Fruit fly (Drosophila melanogaster): ENCODE results near the gene AP-1mu.

DNA sequence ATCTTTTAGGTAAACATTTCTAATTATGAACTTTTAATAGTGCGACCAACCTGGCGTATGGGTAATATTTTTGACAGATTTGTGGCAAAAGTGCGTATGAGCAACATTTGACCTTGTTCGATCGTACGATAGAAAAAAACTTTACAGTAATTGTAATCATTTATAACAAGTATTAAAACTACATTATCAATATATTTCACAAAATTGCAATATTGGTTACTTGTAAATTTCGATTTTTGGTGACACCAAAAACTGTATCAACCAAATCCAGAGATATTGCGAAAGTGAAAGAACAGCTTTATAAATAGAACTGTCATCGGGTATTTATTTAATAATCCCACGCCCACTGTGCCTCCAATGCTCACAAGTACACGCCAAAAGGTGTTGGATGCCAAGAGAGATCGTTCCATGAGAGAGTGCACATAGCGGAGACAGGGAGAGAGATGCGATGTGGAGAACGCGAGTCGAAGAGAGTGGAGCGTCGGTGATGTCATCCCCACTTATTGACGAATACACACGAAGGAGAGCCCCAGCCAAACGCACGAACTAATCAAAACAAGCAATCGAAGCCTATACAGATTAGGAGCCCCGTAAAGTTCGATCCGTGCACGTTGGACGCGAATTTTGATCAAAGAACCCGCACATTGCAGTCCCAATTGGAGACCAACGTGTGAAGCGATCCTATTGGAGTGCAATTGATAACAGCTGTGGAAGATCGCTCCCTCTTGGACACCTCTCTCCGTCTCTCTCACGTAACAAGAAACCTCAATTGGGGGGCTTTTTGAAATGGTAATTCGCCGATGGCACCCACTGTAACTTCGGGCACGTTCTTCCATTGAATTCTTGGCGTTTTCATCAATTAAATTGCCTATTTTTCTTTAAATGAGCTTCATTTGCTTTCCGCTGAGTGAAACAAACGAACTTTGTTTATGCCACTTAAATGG lies 25.9 kb downstream of the AP-1mu start:
- peak; percentile 89 to 97 for TF ChIP-seq dl (GFP tag; optimal IDR thresholded peaks at IDR 0.05; ENCODE audit: insufficient read depth in 1 of 2, partially characterized antibody in 2 of 2)
- peak; percentile 96 for TF ChIP-seq HLH106 (tag; optimal IDR thresholded peaks at IDR 0.05)
- TF ChIP-seq N (GFP tag; optimal IDR thresholded peaks at IDR 0.05), result no peak
- no peak for TF ChIP-seq lola (GFP tag; optimal IDR thresholded peaks at IDR 0.05)
- no peak for TF ChIP-seq Myc (optimal IDR thresholded peaks at IDR 0.05)
- peak; percentile 98 for TF ChIP-seq fru (GFP tag; optimal IDR thresholded peaks at IDR 0.05)
- peak; percentile 98 for TF ChIP-seq Sp1 (GFP tag; optimal IDR thresholded peaks at IDR 0.05)
- TF ChIP-seq ey (GFP tag; optimal IDR thresholded peaks at IDR 0.05), result peak; percentile 96
- TF ChIP-seq br (GFP tag; optimal IDR thresholded peaks at IDR 0.05), result peak; percentile 97
- peak; percentile 95 for TF ChIP-seq h (GFP tag; optimal IDR thresholded peaks at IDR 0.05)
